Worm (Caenorhabditis elegans) whole organism, L1 larva: ENCODE results near the gene Y47D7A.7.

Experiments
- Y116A8C.19 ChIP-seq: sonication (generic microtip); optimal IDR thresholded peaks from 2 replicates; lab custom pipeline; 2016; ENCODE audit warnings: missing compliant biosample characterization, missing genetic modification characterization, borderline replicate concordance
- aha-1 ChIP-seq: fragments of 150-350 bp; optimal IDR thresholded peaks from 2 replicates; lab custom pipeline; 2014; ENCODE audit warnings: missing biosample characterization, missing genetic modification characterization
- blmp-1 ChIP-seq: fragments of 150-350 bp; optimal IDR thresholded peaks from 2 replicates; lab custom pipeline; 2014; ENCODE audit warnings: missing biosample characterization, missing genetic modification characterization
- ceh-82 ChIP-seq, 3 experiments: fragments of 150-350 bp in 1 of 3; sonication (generic microtip) in 2 of 3; optimal IDR thresholded peaks; 2 replicates each; lab custom pipeline; 2014 to 2017; ENCODE audit warnings: missing biosample characterization in 3 of 3, missing genetic modification characterization in 3 of 3
- efl-1 ChIP-seq, 4 experiments: fragments of 150-350 bp; optimal IDR thresholded peaks in 3 of 4; peaks in 1 of 4; 1 replicate in 1 of 4; 2 replicates in 3 of 4; lab custom pipeline; 2014; ENCODE audit warnings: missing biosample characterization in 2 of 4, missing genetic modification characterization in 2 of 4, missing genetic modification reagents in 2 of 4
- egl-27 ChIP-seq, 2 experiments: fragments of 150-350 bp in 1 of 2; sonication (generic microtip); optimal IDR thresholded peaks; 3 replicates each; lab custom pipeline; 2017 to 2018; ENCODE audit warnings: missing biosample characterization in 2 of 2, missing genetic modification characterization in 2 of 2, missing genetic modification reagents in 2 of 2
- elt-2 ChIP-seq: sonication (generic microtip); optimal IDR thresholded peaks from 2 replicates; lab custom pipeline; 2016; ENCODE audit warnings: missing genetic modification characterization, mild to moderate bottlenecking, inconsistent platforms, missing compliant biosample characterization, missing genetic modification reagents
- elt-3 ChIP-seq, 6 experiments: fragments of 150-350 bp in 1 of 6; sonication (generic microtip); optimal IDR thresholded peaks; 2 replicates each; lab custom pipeline; 2017 to 2018; ENCODE audit warnings: missing biosample characterization in 6 of 6, missing genetic modification characterization in 6 of 6, inconsistent platforms in 1 of 6
- ets-5 ChIP-seq: fragments of 200-800 bp; sonication (Bioruptor generic); IDR thresholded peaks from 2 replicates; pipeline ENCODE4 v1.3.6; 2022; ENCODE audit warnings: missing genetic modification characterization, missing compliant biosample characterization
- fkh-10 ChIP-seq: sonication (generic microtip); optimal IDR thresholded peaks from 2 replicates; lab custom pipeline; 2017; ENCODE audit warnings: missing biosample characterization, missing genetic modification reagents, missing genetic modification characterization
- fkh-4 ChIP-seq: sonication (generic microtip); optimal IDR thresholded peaks from 2 replicates; lab custom pipeline; 2016; ENCODE audit warnings: missing compliant biosample characterization, missing genetic modification characterization, borderline replicate concordance
- fkh-8 ChIP-seq: sonication (generic microtip); optimal IDR thresholded peaks from 2 replicates; lab custom pipeline; 2016; ENCODE audit warnings: mild to moderate bottlenecking, missing genetic modification characterization, missing compliant biosample characterization
- fos-1 ChIP-seq: fragments of 150-350 bp; optimal IDR thresholded peaks from 2 replicates; lab custom pipeline; 2014; ENCODE audit warnings: missing biosample characterization, missing genetic modification characterization
- grh-1 ChIP-seq: fragments of 200-800 bp; sonication (Bioruptor generic); IDR thresholded peaks from 2 replicates; pipeline ENCODE4 v1.3.6; 2022; ENCODE audit warnings: missing genetic modification reagents, missing genetic modification characterization, missing compliant biosample characterization
- hpl-2 ChIP-seq: fragments of 150-350 bp; optimal IDR thresholded peaks from 2 replicates; lab custom pipeline; 2014; ENCODE audit warnings: missing biosample characterization, missing genetic modification reagents, missing genetic modification characterization
- irx-1 ChIP-seq: sonication (generic microtip); optimal IDR thresholded peaks from 2 replicates; lab custom pipeline; 2016; ENCODE audit warnings: missing genetic modification characterization, missing compliant biosample characterization
- isw-1 ChIP-seq: fragments of 200-800 bp; sonication (Bioruptor generic); IDR thresholded peaks from 2 replicates; pipeline ENCODE4 v1.3.6; 2022; ENCODE audit warnings: missing genetic modification characterization, missing compliant biosample characterization
- jun-1 ChIP-seq: fragments of 150-350 bp; optimal IDR thresholded peaks from 2 replicates; lab custom pipeline; 2014; ENCODE audit warnings: missing biosample characterization, missing genetic modification reagents, missing genetic modification characterization
- lin-13 ChIP-seq: fragments of 150-350 bp; optimal IDR thresholded peaks from 2 replicates; lab custom pipeline; 2014; ENCODE audit warnings: missing biosample characterization, missing genetic modification reagents, missing genetic modification characterization
- lin-15B ChIP-seq: fragments of 150-350 bp; sonication (generic microtip); optimal IDR thresholded peaks from 3 replicates; lab custom pipeline; 2014; ENCODE audit warnings: missing biosample characterization, missing genetic modification characterization
- lin-35 ChIP-seq, 2 experiments: fragments of 150-350 bp; optimal IDR thresholded peaks; 2 replicates each; lab custom pipeline; 2014; ENCODE audit warnings: missing biosample characterization in 2 of 2, missing genetic modification characterization in 2 of 2, missing genetic modification reagents in 2 of 2
- lin-39 ChIP-seq: fragments of 150-350 bp; optimal IDR thresholded peaks from 2 replicates; lab custom pipeline; 2014; ENCODE audit warnings: missing biosample characterization, missing genetic modification reagents, missing genetic modification characterization
- lsy-2 ChIP-seq, 2 experiments: fragments of 150-350 bp; optimal IDR thresholded peaks; 2 replicates each; lab custom pipeline; 2014; ENCODE audit warnings: missing biosample characterization in 2 of 2, missing genetic modification characterization in 2 of 2
- mdl-1 ChIP-seq, 2 experiments: fragments of 150-350 bp; optimal IDR thresholded peaks; 2 replicates each; lab custom pipeline; 2014 to 2017; ENCODE audit warnings: missing biosample characterization in 2 of 2, missing genetic modification characterization in 2 of 2, inconsistent platforms in 1 of 2
- mep-1 ChIP-seq: fragments of 150-350 bp; optimal IDR thresholded peaks from 2 replicates; lab custom pipeline; 2014; ENCODE audit warnings: missing biosample characterization, missing genetic modification characterization
- nhr-11 ChIP-seq: fragments of 150-350 bp; optimal IDR thresholded peaks from 2 replicates; lab custom pipeline; 2014; ENCODE audit warnings: missing biosample characterization, missing genetic modification characterization
- nhr-19 ChIP-seq: fragments of 200-800 bp; sonication (Bioruptor generic); conservative IDR thresholded peaks from 2 replicates; pipeline ENCODE4 v1.3.6; 2022; ENCODE audit warnings: missing genetic modification characterization, missing compliant biosample characterization
- nhr-20 ChIP-seq: sonication (generic microtip); optimal IDR thresholded peaks from 2 replicates; lab custom pipeline; 2016; ENCODE audit warnings: mild to moderate bottlenecking, missing genetic modification characterization, missing compliant biosample characterization
- nhr-28 ChIP-seq: fragments of 150-350 bp; optimal IDR thresholded peaks from 2 replicates; lab custom pipeline; 2014; ENCODE audit warnings: missing biosample characterization, missing genetic modification characterization
- nhr-47 ChIP-seq: sonication (generic microtip); optimal IDR thresholded peaks from 2 replicates; lab custom pipeline; 2016; ENCODE audit warnings: mild to moderate bottlenecking, missing genetic modification characterization, moderate library complexity, missing compliant biosample characterization
- nhr-71 ChIP-seq: sonication (generic microtip); optimal IDR thresholded peaks from 2 replicates; lab custom pipeline; 2016; ENCODE audit warnings: mild to moderate bottlenecking, missing genetic modification characterization, moderate library complexity, missing compliant biosample characterization
- nhr-90 ChIP-seq: sonication (generic microtip); optimal IDR thresholded peaks from 2 replicates; lab custom pipeline; 2016; ENCODE audit warnings: mild to moderate bottlenecking, missing genetic modification characterization, missing compliant biosample characterization; ENCODE audit not compliant: poor library complexity
- pag-3 ChIP-seq: sonication (generic microtip); optimal IDR thresholded peaks from 2 replicates; lab custom pipeline; 2017; ENCODE audit warnings: missing genetic modification characterization, mild to moderate bottlenecking, missing compliant biosample characterization, antibody characterized with exemption, borderline replicate concordance; ENCODE audit not compliant: insufficient read depth
- pqm-1 ChIP-seq: sonication (generic microtip); optimal IDR thresholded peaks from 3 replicates; lab custom pipeline; 2017; ENCODE audit warnings: missing biosample characterization, missing genetic modification characterization
- rnt-1 ChIP-seq: sonication (generic microtip); optimal IDR thresholded peaks from 2 replicates; lab custom pipeline; 2016; ENCODE audit warnings: mild to moderate bottlenecking, missing genetic modification characterization, moderate library complexity, missing compliant biosample characterization
- skn-1 ChIP-seq: fragments of 150-350 bp; optimal IDR thresholded peaks from 2 replicates; lab custom pipeline; 2014; ENCODE audit warnings: missing biosample characterization, missing genetic modification characterization
- snu-23 ChIP-seq: sonication (generic microtip); optimal IDR thresholded peaks from 2 replicates; lab custom pipeline; 2016; ENCODE audit warnings: missing genetic modification characterization, missing compliant biosample characterization
- sox-4 ChIP-seq: sonication (generic microtip); optimal IDR thresholded peaks from 2 replicates; lab custom pipeline; 2016; ENCODE audit warnings: missing genetic modification characterization, missing compliant biosample characterization
- sptf-1 ChIP-seq: fragments of 150-350 bp; optimal IDR thresholded peaks from 2 replicates; lab custom pipeline; 2014; ENCODE audit warnings: missing biosample characterization, missing genetic modification characterization
- swsn-7 ChIP-seq: sonication (generic microtip); optimal IDR thresholded peaks from 2 replicates; lab custom pipeline; 2016; ENCODE audit warnings: missing genetic modification characterization, missing compliant biosample characterization
- tbx-2 ChIP-seq: sonication (generic microtip); optimal IDR thresholded peaks from 2 replicates; lab custom pipeline; 2016; ENCODE audit warnings: missing genetic modification characterization, missing compliant biosample characterization
- tlp-1 ChIP-seq: fragments of 150-350 bp; optimal IDR thresholded peaks from 2 replicates; lab custom pipeline; 2014; ENCODE audit warnings: missing biosample characterization, missing genetic modification characterization
- unc-86 ChIP-seq: sonication (generic microtip); optimal IDR thresholded peaks from 2 replicates; lab custom pipeline; 2016; ENCODE audit warnings: missing genetic modification characterization, missing compliant biosample characterization
- xbp-1 ChIP-seq: sonication (generic microtip); optimal IDR thresholded peaks from 2 replicates; lab custom pipeline; 2016; ENCODE audit warnings: missing genetic modification characterization, missing compliant biosample characterization
- zag-1 ChIP-seq: fragments of 150-350 bp; optimal IDR thresholded peaks from 2 replicates; lab custom pipeline; 2014; ENCODE audit warnings: missing biosample characterization, missing genetic modification characterization
- zip-4 ChIP-seq: fragments of 200-800 bp; sonication (Bioruptor generic); optimal IDR thresholded peaks from 2 replicates; lab custom pipeline; 2018; ENCODE audit warnings: mild to moderate bottlenecking, missing genetic modification characterization, moderate library complexity, missing compliant biosample characterization

The Y47D7A.7 gene

DNA sequence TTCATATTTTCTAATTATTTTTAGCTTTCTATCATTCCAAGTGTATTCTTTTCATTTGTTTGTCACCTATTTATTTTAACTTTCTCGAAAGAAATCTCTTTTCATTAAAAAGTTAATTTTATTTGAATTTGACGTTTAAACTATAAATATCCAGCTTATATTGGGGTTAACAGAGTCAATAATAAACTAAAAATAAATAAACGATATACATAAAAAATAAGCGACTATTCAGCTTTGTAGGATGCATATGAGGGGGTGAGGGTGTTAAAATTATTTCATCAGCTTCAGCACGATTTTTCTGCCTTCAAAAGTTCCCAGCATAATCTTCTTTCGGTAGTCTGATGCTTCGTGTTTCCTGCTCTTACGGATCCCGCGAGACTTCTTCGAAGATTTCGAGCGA, 46.0 kb downstream of the Y47D7A.7 start:
- TF ChIP-seq irx-1 (tag; lab: Kevin White, UChicago) (no peak), swsn-7 (tag; lab: Kevin White, UChicago) (no peak)

DNA sequence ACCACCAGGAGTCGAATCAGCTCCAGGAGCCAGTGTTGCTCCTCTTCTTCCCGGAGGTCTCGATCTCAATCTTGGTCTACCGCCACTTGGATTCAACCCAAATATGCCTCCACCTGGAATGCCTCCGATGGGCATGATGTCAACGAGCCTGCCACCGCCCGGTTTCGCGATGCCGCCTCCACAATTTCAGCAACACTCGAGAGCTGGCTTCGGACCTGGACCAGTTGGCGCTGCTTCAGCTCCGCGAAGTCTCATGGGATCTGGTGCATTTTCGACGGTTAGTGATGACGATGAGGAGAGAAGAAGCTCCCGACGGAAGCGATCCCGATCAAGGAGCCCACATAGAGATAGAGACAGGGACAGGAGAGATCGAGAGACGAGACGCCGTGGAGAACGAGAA, 46.7 kb downstream of the Y47D7A.7 start:
- TF ChIP-seq tlp-1 (tag; lab: Kevin White, UChicago) (no peak), efl-1 (optimal IDR thresholded peaks at IDR 0.05; lab: Kevin White, UChicago) (no peak), efl-1 (GFP tag; optimal IDR thresholded peaks at IDR 0.05 in 1 of 2; lab: Kevin White, UChicago) (peak in 1 of 2 experiments; percentile 89), lin-15B (tag; lab: Kevin White, UChicago) (no peak)

DNA sequence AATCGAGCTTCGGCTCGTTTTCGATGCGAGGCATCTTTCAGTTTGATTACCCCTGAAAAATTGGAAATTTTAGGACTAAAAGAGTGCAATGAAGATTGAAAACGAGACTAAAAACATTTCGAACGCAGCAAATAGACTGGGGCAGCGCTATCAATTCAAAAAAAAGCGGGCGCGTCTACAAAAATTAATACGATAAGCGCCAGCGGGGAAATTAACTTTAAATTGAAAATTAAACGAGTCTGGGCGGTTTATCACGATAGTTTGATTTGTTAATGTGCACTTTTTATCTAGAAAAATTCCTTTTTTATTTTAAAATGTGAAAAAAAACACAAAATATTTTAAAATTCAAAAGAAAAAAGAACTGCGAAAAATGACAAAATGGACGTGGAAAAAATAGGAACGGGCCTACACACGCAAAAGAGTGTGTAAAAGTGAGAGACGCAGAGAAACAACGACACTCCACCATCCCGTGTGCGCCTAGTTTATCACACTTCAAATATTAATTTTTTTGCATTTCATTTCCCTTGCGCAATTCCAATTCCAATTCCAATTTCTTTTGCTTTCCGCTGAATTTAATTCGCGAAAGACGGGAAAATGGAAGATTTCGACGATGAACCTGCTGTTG, 48.2 kb downstream of the Y47D7A.7 start, which contains the start of the genes gmpr-1 and fipp-1:
gmpr-1 (minus strand) TSS at position 75 of the 625 bp plus-strand sequence.
fipp-1 (plus strand) TSS at position 499 of the 625 bp plus-strand sequence.
- TF ChIP-seq nhr-19: peak; percentile 70
- peak; percentile 67 for TF ChIP-seq grh-1 (GFP tag; lab: Robert Waterston, UW)
- TF ChIP-seq ets-5 (GFP tag; lab: Robert Waterston, UW): no peak
- peak; percentile 54 for TF ChIP-seq skn-1 (tag; lab: Kevin White, UChicago)
- peak; percentile 33 for TF ChIP-seq jun-1 (tag; lab: Kevin White, UChicago)
- peak; percentile 78 for TF ChIP-seq nhr-90
- TF ChIP-seq hpl-2: no peak
- TF ChIP-seq blmp-1 (tag; lab: Kevin White, UChicago): peak; percentile 33
- peak; percentile 81 for TF ChIP-seq nhr-71 (tag; lab: Kevin White, UChicago)
- TF ChIP-seq tbx-2 (tag; lab: Kevin White, UChicago): peak; percentile 71
- peak; percentile 59 for TF ChIP-seq irx-1 (tag; lab: Kevin White, UChicago)
- TF ChIP-seq ceh-82 (tag; optimal IDR thresholded peaks at IDR 0.05; lab: Kevin White, UChicago): peak; percentile 33 to 71 (median 45)
- TF ChIP-seq nhr-11 (tag; lab: Kevin White, UChicago): no peak
- TF ChIP-seq nhr-28 (tag; lab: Kevin White, UChicago): no peak
- peak; percentile 73 for TF ChIP-seq xbp-1 (tag; lab: Kevin White, UChicago)
- TF ChIP-seq nhr-47 (tag; lab: Kevin White, UChicago): peak; percentile 80
- TF ChIP-seq pqm-1 (tag; lab: Kevin White, UChicago): no peak
- TF ChIP-seq fkh-10 (GFP tag; lab: Kevin White, UChicago): no peak
- no peak for TF ChIP-seq egl-27 (tag; optimal IDR thresholded peaks at IDR 0.05; lab: Kevin White, UChicago)
- TF ChIP-seq elt-2 (tag; lab: Kevin White, UChicago): peak; percentile 22
- TF ChIP-seq unc-86 (tag; lab: Kevin White, UChicago): peak; percentile 67
- no peak for TF ChIP-seq sptf-1
- TF ChIP-seq pag-3 (tag; lab: Kevin White, UChicago): no peak
- TF ChIP-seq lin-13 (GFP tag; lab: Kevin White, UChicago): no peak
- TF ChIP-seq efl-1 (optimal IDR thresholded peaks at IDR 0.05; lab: Kevin White, UChicago): peak; percentile 83 to 84
- peak; percentile 77 to 97 for TF ChIP-seq efl-1 (GFP tag; optimal IDR thresholded peaks at IDR 0.05 in 1 of 2; lab: Kevin White, UChicago)
- TF ChIP-seq sox-4 (tag; lab: Kevin White, UChicago): no peak
- TF ChIP-seq mep-1: peak; percentile 74
- peak; percentile 77 for TF ChIP-seq swsn-7 (tag; lab: Kevin White, UChicago)
- peak in 2 of 6 experiments; percentile 7 to 54 for TF ChIP-seq elt-3 (tag; optimal IDR thresholded peaks at IDR 0.05; lab: Kevin White, UChicago)
- TF ChIP-seq fos-1: no peak
- TF ChIP-seq zag-1 (tag; lab: Kevin White, UChicago): no peak
- peak; percentile 67 to 82 for TF ChIP-seq lin-35 (GFP tag; optimal IDR thresholded peaks at IDR 0.05; lab: Kevin White, UChicago)
- no peak for TF ChIP-seq Y116A8C.19
- TF ChIP-seq isw-1 (GFP tag; lab: Robert Waterston, UW): peak; percentile 52
- no peak for TF ChIP-seq fkh-4
- peak; percentile 57 for TF ChIP-seq lin-15B (tag; lab: Kevin White, UChicago)
- peak; percentile 69 for TF ChIP-seq lin-39 (tag; lab: Kevin White, UChicago)
- TF ChIP-seq aha-1 (tag; lab: Kevin White, UChicago): no peak
- TF ChIP-seq rnt-1: peak; percentile 74
- peak; percentile 1 for TF ChIP-seq fkh-8 (tag; lab: Kevin White, UChicago)
- TF ChIP-seq snu-23 (GFP tag; lab: Kevin White, UChicago): peak; percentile 86
- TF ChIP-seq nhr-20: peak; percentile 69
- TF ChIP-seq lsy-2 (tag; optimal IDR thresholded peaks at IDR 0.05; lab: Kevin White, UChicago): peak; percentile 75 to 78
- peak in 1 of 2 experiments; percentile 30 for TF ChIP-seq mdl-1 (tag; optimal IDR thresholded peaks at IDR 0.05; lab: Kevin White, UChicago)
- peak; percentile 21 for TF ChIP-seq zip-4
